Worm (Caenorhabditis elegans): Measurements from ENCODE around the gene F16G10.13.

F16G10.13 gene

ce11 chrII:2390884-2391283 is 4.9 kb downstream of the F16G10.13 start, which contains the start of gene F16G10.10:
Gene F16G10.10, minus strand, starts transcription at chrII:2390984.
- TF ChIP-seq zip-8 (tag; optimal IDR thresholded peaks at IDR 0.05) (no peak), blmp-1 (tag; optimal IDR thresholded peaks at IDR 0.05) (no peak), hlh-1 (tag; optimal IDR thresholded peaks at IDR 0.05) (no peak), lin-13 (tag; optimal IDR thresholded peaks at IDR 0.05) (no peak)

- TF ChIP-seq drap-1 (GFP tag; optimal IDR thresholded peaks at IDR 0.05) (no peak), M03D4.4 (tag; optimal IDR thresholded peaks at IDR 0.05) (no peak), sem-2 (GFP tag; optimal IDR thresholded peaks at IDR 0.05) (no peak), bed-3 (GFP tag; optimal IDR thresholded peaks at IDR 0.05) (no peak), ceh-83 (GFP tag; optimal IDR thresholded peaks at IDR 0.05) (no peak), nhr-28 (tag; optimal IDR thresholded peaks at IDR 0.05) (no peak), pha-4 (tag; optimal IDR thresholded peaks at IDR 0.05) (no peak), blmp-1 (tag; optimal IDR thresholded peaks at IDR 0.05) (no peak), cnd-1 (tag; optimal IDR thresholded peaks at IDR 0.05) (no peak), ham-2 (GFP tag; optimal IDR thresholded peaks at IDR 0.05) (no peak), nhr-2 (tag; optimal IDR thresholded peaks at IDR 0.05) (no peak), nhr-237 (tag; optimal IDR thresholded peaks at IDR 0.05) (no peak)
Observed at ce11 chrII:2385495-2385894, 10.3 kb downstream of the F16G10.13 start, which contains the start of gene F16G10.9. Gene F16G10.9, minus strand, starts transcription at chrII:2385595.

ce11 chrII:2383334-2383733 is 12.4 kb downstream of the F16G10.13 start, which contains the start of gene F16G10.8:
Gene F16G10.8, minus strand, starts transcription at chrII:2383434.
- no peak for TF ChIP-seq lin-32 (GFP tag; optimal IDR thresholded peaks at IDR 0.05)
- TF ChIP-seq mab-5 (tag; optimal IDR thresholded peaks at IDR 0.05): no peak
- no peak for TF ChIP-seq mls-2 (tag; optimal IDR thresholded peaks at IDR 0.05)
- TF ChIP-seq mep-1 (tag; optimal IDR thresholded peaks at IDR 0.05): no peak
- no peak for TF ChIP-seq nhr-237 (tag; optimal IDR thresholded peaks at IDR 0.05)
- no peak for TF ChIP-seq ztf-11 (tag; optimal IDR thresholded peaks at IDR 0.05)
- TF ChIP-seq sem-2 (GFP tag; optimal IDR thresholded peaks at IDR 0.05): no peak
- no peak for TF ChIP-seq ceh-83 (GFP tag; optimal IDR thresholded peaks at IDR 0.05)
- no peak for TF ChIP-seq unc-39 (tag; optimal IDR thresholded peaks at IDR 0.05)
- no peak for TF ChIP-seq ham-2 (GFP tag; optimal IDR thresholded peaks at IDR 0.05)
- no peak for TF ChIP-seq ceh-43 (GFP tag; optimal IDR thresholded peaks at IDR 0.05)
- no peak for TF ChIP-seq nhr-28 (tag; optimal IDR thresholded peaks at IDR 0.05)
- no peak for TF ChIP-seq drap-1 (GFP tag; optimal IDR thresholded peaks at IDR 0.05)

- TF ChIP-seq lsy-2 (tag; optimal IDR thresholded peaks at IDR 0.05): peak; percentile 29
- no peak for TF ChIP-seq ceh-39 (tag; optimal IDR thresholded peaks at IDR 0.05)
Observed at ce11 chrII:2380174-2380573, 15.6 kb downstream of the F16G10.13 start, which contains the start of gene F16G10.7. Gene F16G10.7, minus strand, starts transcription at chrII:2380274.

ce11 chrII:2379673-2380072 is 16.1 kb downstream of the F16G10.13 start:
- TF ChIP-seq bed-3 (GFP tag; optimal IDR thresholded peaks at IDR 0.05): no peak
- no peak for TF ChIP-seq lsy-2 (tag; optimal IDR thresholded peaks at IDR 0.05)
- no peak for TF ChIP-seq mls-2 (tag; optimal IDR thresholded peaks at IDR 0.05)
- TF ChIP-seq nhr-28 (tag; optimal IDR thresholded peaks at IDR 0.05): no peak
- no peak for TF ChIP-seq nhr-2 (tag; optimal IDR thresholded peaks at IDR 0.05)
- TF ChIP-seq cnd-1 (tag; optimal IDR thresholded peaks at IDR 0.05): no peak
- no peak for TF ChIP-seq sem-2 (GFP tag; optimal IDR thresholded peaks at IDR 0.05)
- no peak for TF ChIP-seq mep-1 (tag; optimal IDR thresholded peaks at IDR 0.05)

- no peak for TF ChIP-seq flh-1 (GFP tag; optimal IDR thresholded peaks at IDR 0.05)
- TF ChIP-seq M03D4.4 (tag; optimal IDR thresholded peaks at IDR 0.05): no peak
- TF ChIP-seq nhr-28 (tag; optimal IDR thresholded peaks at IDR 0.05): no peak
- TF ChIP-seq bed-3 (GFP tag; optimal IDR thresholded peaks at IDR 0.05): no peak
- TF ChIP-seq unc-39 (tag; optimal IDR thresholded peaks at IDR 0.05): no peak
- no peak for TF ChIP-seq ham-2 (GFP tag; optimal IDR thresholded peaks at IDR 0.05)
- no peak for TF ChIP-seq cnd-1 (tag; optimal IDR thresholded peaks at IDR 0.05)
- no peak for TF ChIP-seq nhr-2 (tag; optimal IDR thresholded peaks at IDR 0.05)
- TF ChIP-seq nhr-237 (tag; optimal IDR thresholded peaks at IDR 0.05): no peak
- no peak for TF ChIP-seq elt-1 (tag; optimal IDR thresholded peaks at IDR 0.05; ENCODE audit: borderline replicate concordance, insufficient read depth)
- no peak for TF ChIP-seq sptf-1 (tag; optimal IDR thresholded peaks at IDR 0.05)
- no peak for TF ChIP-seq ces-1 (GFP tag; optimal IDR thresholded peaks at IDR 0.05)
- TF ChIP-seq unc-62 (GFP tag; optimal IDR thresholded peaks at IDR 0.05): no peak
- TF ChIP-seq tbx-8 (GFP tag; optimal IDR thresholded peaks at IDR 0.05): no peak
- TF ChIP-seq ceh-43 (GFP tag; optimal IDR thresholded peaks at IDR 0.05): no peak
Observed at ce11 chrII:2378465-2379009, 17.2 kb downstream of the F16G10.13 start.

Measured in whole organism, mixed stage, embryonic.